Worm (Caenorhabditis elegans) whole organism, L2 larva: ENCODE results near the gene xbp-1.
A peak's percentile ranks its signal among the peaks of the same experiment; 100 is the strongest.

Source experiments
- ceh-82 ChIP-seq: fragments of 150-350 bp; optimal IDR thresholded peaks from 2 replicates; lab custom pipeline; 2014; ENCODE audit warnings: missing biosample characterization, missing genetic modification characterization
- fos-1 ChIP-seq: fragments of 150-350 bp; optimal IDR thresholded peaks from 2 replicates; lab custom pipeline; 2014; ENCODE audit warnings: missing biosample characterization, missing genetic modification characterization
- lin-39 ChIP-seq: fragments of 150-350 bp; optimal IDR thresholded peaks from 2 replicates; lab custom pipeline; 2014; ENCODE audit warnings: missing biosample characterization, missing genetic modification reagents, missing genetic modification characterization
- ztf-4 ChIP-seq: fragments of 150-350 bp; optimal IDR thresholded peaks from 2 replicates; lab custom pipeline; 2014; ENCODE audit warnings: missing biosample characterization, missing genetic modification characterization

ce11 chrIII:4204072-4204471 is 10.5 kb downstream of the xbp-1 start, which contains the start of the genes pelo-1 and R74.7:
- peak; percentile 12 for TF ChIP-seq fos-1 (tag; lab: Kevin White, UChicago)
- TF ChIP-seq lin-39 (tag; lab: Kevin White, UChicago), result no peak
- TF ChIP-seq ztf-4 (tag; lab: Kevin White, UChicago), result no peak
- no peak for TF ChIP-seq ceh-82
